Worm (Caenorhabditis elegans): Measurements from ENCODE around the gene F09B12.7.

ce11 chrX:15132073-15132472 lies 37.2 kb upstream of the F09B12.7 start:
- TF ChIP-seq lin-39 (tag; optimal IDR thresholded peaks at IDR 0.05): no peak
- TF ChIP-seq ztf-4 (tag; optimal IDR thresholded peaks at IDR 0.05): no peak
- no peak for TF ChIP-seq nhr-11 (tag; optimal IDR thresholded peaks at IDR 0.05)

Data from whole organism, L3 larva.